Fruit fly (Drosophila melanogaster) whole organism: ENCODE data around the gene CG7330.

Experiments
- CG8478 ChIP-seq: fragments of >200 bp; optimal IDR thresholded peaks from 2 replicates; lab custom pipeline; 2018; ENCODE audit warnings: inconsistent platforms
- Dll ChIP-seq: fragments of >200 bp; optimal IDR thresholded peaks from 2 replicates; lab custom pipeline; 2017
- EcR ChIP-seq, 2 experiments: fragments of >200 bp; optimal IDR thresholded peaks; 2 replicates each; lab custom pipeline; 2017; ENCODE audit warnings: missing biosample characterization in 2 of 2, missing genetic modification characterization in 2 of 2, missing genetic modification reagents in 2 of 2
- pan ChIP-seq: fragments of >200 bp; optimal IDR thresholded peaks from 2 replicates; lab custom pipeline; 2017
- psq ChIP-seq: fragments of >200 bp; optimal IDR thresholded peaks from 2 replicates; lab custom pipeline; 2017
- usp ChIP-seq: fragments of >200 bp; optimal IDR thresholded peaks from 2 replicates; lab custom pipeline; 2017; ENCODE audit warnings: missing biosample characterization, missing genetic modification characterization, mixed read lengths

DNA sequence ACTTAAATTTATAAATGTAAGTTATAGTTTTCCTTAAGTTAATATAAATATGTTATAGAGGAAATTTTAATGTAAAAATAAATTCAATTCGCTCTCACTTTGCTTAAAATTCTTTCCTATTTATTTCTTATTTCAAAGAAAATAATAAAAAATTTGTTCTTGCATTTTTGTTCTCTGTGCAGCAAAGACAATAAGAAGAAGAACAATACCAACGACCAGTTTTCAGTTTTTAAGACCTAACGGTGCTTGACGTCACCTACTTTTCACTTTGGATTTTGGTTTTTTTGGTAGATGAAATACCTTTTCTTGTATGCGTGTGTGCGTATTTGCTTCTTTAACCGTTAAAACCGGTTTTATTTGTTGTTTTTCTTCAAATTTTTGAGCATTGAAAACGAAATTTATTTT is 46.6 kb upstream of the CG7330 start:
- no peak for TF ChIP-seq psq (lab: Kevin White, UChicago)
- TF ChIP-seq EcR (GFP tag; optimal IDR thresholded peaks at IDR 0.05; lab: Kevin White, UChicago) = no peak
- no peak for TF ChIP-seq Dll (lab: Kevin White, UChicago)
- no peak for TF ChIP-seq pan (lab: Kevin White, UChicago)
- no peak for TF ChIP-seq usp (GFP tag; lab: Kevin White, UChicago)
- no peak for TF ChIP-seq CG8478 (lab: Kevin White, UChicago)
